Fruit fly (Drosophila melanogaster) whole organism, embryonic: ENCODE measurements around the gene CG13385.
A peak's percentile ranks its signal among the peaks of the same experiment; 100 is the strongest.

ENCODE experiments used
- ATbp ChIP-seq: fragments of 200-800 bp; sonication (Bioruptor generic); optimal IDR thresholded peaks from 2 replicates; lab custom pipeline; 2017; ENCODE audit warnings: missing biosample characterization, mild to moderate bottlenecking, missing genetic modification characterization, missing genetic modification reagents
- CG11504 ChIP-seq: fragments of 200-800 bp; sonication (Bioruptor generic); optimal IDR thresholded peaks from 3 replicates; lab custom pipeline; 2019; ENCODE audit warnings: missing biosample characterization, mild to moderate bottlenecking, missing genetic modification characterization, moderate library complexity
- CG11723 ChIP-seq: fragments of 200-800 bp; sonication (Bioruptor generic); optimal IDR thresholded peaks from 2 replicates; lab custom pipeline; 2017; ENCODE audit warnings: missing biosample characterization, mild to moderate bottlenecking, missing genetic modification characterization
- CG13424 ChIP-seq: fragments of 200-800 bp; sonication (Bioruptor generic); optimal IDR thresholded peaks from 2 replicates; lab custom pipeline; 2019; ENCODE audit warnings: missing biosample characterization, mild to moderate bottlenecking, missing genetic modification characterization, moderate library complexity
- CG15514 ChIP-seq: fragments of 200-800 bp; sonication (Bioruptor generic); optimal IDR thresholded peaks from 3 replicates; lab custom pipeline; 2017; ENCODE audit warnings: missing biosample characterization, missing genetic modification characterization, mild to moderate bottlenecking, moderate library complexity, missing genetic modification reagents
- CG16813 ChIP-seq: fragments of 200-800 bp; sonication (Bioruptor generic); IDR thresholded peaks from 3 replicates; pipeline ENCODE4 v1.3.6; 2022; ENCODE audit warnings: missing biosample characterization, missing genetic modification characterization; ENCODE audit not compliant: partially characterized antibody
- CG17359 ChIP-seq: fragments of 200-800 bp; sonication (Bioruptor generic); optimal IDR thresholded peaks from 3 replicates; lab custom pipeline; 2018; ENCODE audit warnings: missing biosample characterization, mild to moderate bottlenecking, missing genetic modification characterization, moderate library complexity
- CG17361 ChIP-seq: fragments of 200-800 bp; sonication (Bioruptor generic); IDR thresholded peaks from 3 replicates; pipeline ENCODE4 v1.3.6; 2022; ENCODE audit warnings: missing biosample characterization, missing genetic modification characterization
- CG18262 ChIP-seq: fragments of 200-800 bp; optimal IDR thresholded peaks from 3 replicates; lab custom pipeline; 2019; ENCODE audit warnings: missing biosample characterization, mild to moderate bottlenecking, missing genetic modification characterization, moderate library complexity
- CG2875 ChIP-seq: fragments of 200-800 bp; sonication (Bioruptor generic); optimal IDR thresholded peaks from 2 replicates; lab custom pipeline; 2017; ENCODE audit warnings: missing biosample characterization, mild to moderate bottlenecking, missing genetic modification characterization, missing genetic modification reagents
- CG4707 ChIP-seq: fragments of 200-800 bp; sonication (Bioruptor generic); optimal IDR thresholded peaks from 2 replicates; lab custom pipeline; 2018; ENCODE audit warnings: missing biosample characterization, mild to moderate bottlenecking, missing genetic modification characterization, moderate library complexity
- CG8281 ChIP-seq: fragments of 200-800 bp; sonication (Bioruptor generic); optimal IDR thresholded peaks from 2 replicates; lab custom pipeline; 2018; ENCODE audit warnings: missing biosample characterization, mild to moderate bottlenecking, missing genetic modification characterization, moderate library complexity
- CG8924 ChIP-seq: fragments of 200-800 bp; optimal IDR thresholded peaks from 3 replicates; lab custom pipeline; 2019; ENCODE audit warnings: missing biosample characterization, mild to moderate bottlenecking, missing genetic modification characterization, moderate library complexity
- CG9817 ChIP-seq: fragments of 200-800 bp; sonication (Bioruptor generic); optimal IDR thresholded peaks from 2 replicates; lab custom pipeline; 2018; ENCODE audit warnings: missing biosample characterization, mild to moderate bottlenecking, missing genetic modification characterization, moderate library complexity
- D19A ChIP-seq: fragments of 200-800 bp; optimal IDR thresholded peaks from 3 replicates; lab custom pipeline; 2019; ENCODE audit warnings: missing biosample characterization, mild to moderate bottlenecking, missing genetic modification characterization, moderate library complexity
- Dad ChIP-seq: fragments of 200-800 bp; sonication (Bioruptor generic); optimal IDR thresholded peaks from 3 replicates; lab custom pipeline; 2016; ENCODE audit warnings: missing biosample characterization, missing genetic modification characterization
- Dip3 ChIP-seq: fragments of 200-800 bp; sonication (Bioruptor generic); optimal IDR thresholded peaks from 3 replicates; lab custom pipeline; 2016; ENCODE audit warnings: missing biosample characterization, missing genetic modification characterization
- Elba2 ChIP-seq: fragments of 200-800 bp; sonication (Bioruptor generic); optimal IDR thresholded peaks from 3 replicates; lab custom pipeline; 2016; ENCODE audit warnings: missing biosample characterization, missing genetic modification characterization
- Ets65A ChIP-seq: fragments of 200-800 bp; sonication (Bioruptor generic); peaks from one replicate; lab custom pipeline; 2016; ENCODE audit warnings: missing biosample characterization, missing genetic modification characterization
- Gsc ChIP-seq: fragments of 200-800 bp; sonication (Bioruptor generic); IDR thresholded peaks from 2 replicates; pipeline ENCODE4 v1.3.6; 2022; ENCODE audit warnings: missing biosample characterization, missing genetic modification characterization
- H15 ChIP-seq: fragments of 200-800 bp; sonication (Bioruptor generic); IDR thresholded peaks from 3 replicates; pipeline ENCODE4 v1.3.6; 2022; ENCODE audit warnings: missing biosample characterization, missing genetic modification characterization
- HmgZ ChIP-seq: fragments of 200-800 bp; sonication (Bioruptor generic); optimal IDR thresholded peaks from 2 replicates; lab custom pipeline; 2018; ENCODE audit warnings: missing biosample characterization, mild to moderate bottlenecking, missing genetic modification characterization
- Hmr ChIP-seq: fragments of 200-800 bp; sonication (Bioruptor generic); optimal IDR thresholded peaks from 3 replicates; lab custom pipeline; 2017; ENCODE audit warnings: mild to moderate bottlenecking, missing biosample characterization, missing genetic modification reagents, missing genetic modification characterization
- MTF-1 ChIP-seq: fragments of 200-800 bp; sonication (Bioruptor generic); optimal IDR thresholded peaks from 2 replicates; lab custom pipeline; 2018; ENCODE audit warnings: missing biosample characterization, mild to moderate bottlenecking, missing genetic modification characterization, borderline replicate concordance
- Med ChIP-seq: fragments of 200-800 bp; sonication (Bioruptor generic); peaks from one replicate; lab custom pipeline; 2016; ENCODE audit warnings: missing biosample characterization, missing genetic modification characterization, mild to moderate bottlenecking, inconsistent platforms, moderate library complexity
- Neu2 ChIP-seq: fragments of 200-800 bp; sonication (Bioruptor generic); optimal IDR thresholded peaks from 3 replicates; lab custom pipeline; 2016; ENCODE audit warnings: missing biosample characterization, missing genetic modification characterization, borderline replicate concordance
- Side ChIP-seq: fragments of 200-800 bp; sonication (Bioruptor generic); optimal IDR thresholded peaks from 2 replicates; lab custom pipeline; 2016; ENCODE audit warnings: missing biosample characterization, missing genetic modification characterization
- Sox100B ChIP-seq: fragments of 200-800 bp; sonication (Bioruptor generic); optimal IDR thresholded peaks from 3 replicates; lab custom pipeline; 2018; ENCODE audit warnings: missing biosample characterization, mild to moderate bottlenecking, missing genetic modification characterization
- Spps ChIP-seq: fragments of 200-800 bp; sonication (Bioruptor generic); optimal IDR thresholded peaks from 2 replicates; lab custom pipeline; 2018; ENCODE audit warnings: missing biosample characterization, mild to moderate bottlenecking, missing genetic modification characterization
- ab ChIP-seq: fragments of 200-800 bp; sonication (Bioruptor generic); optimal IDR thresholded peaks from 2 replicates; lab custom pipeline; 2016; ENCODE audit warnings: missing biosample characterization, missing genetic modification characterization
- ara ChIP-seq: fragments of 200-800 bp; sonication (Bioruptor generic); IDR thresholded peaks from 2 replicates; pipeline ENCODE4 v1.3.6; 2022; ENCODE audit warnings: missing biosample characterization, missing genetic modification characterization
- bab2 ChIP-seq: fragments of 200-800 bp; sonication (Bioruptor generic); optimal IDR thresholded peaks from 2 replicates; lab custom pipeline; 2016; ENCODE audit warnings: missing biosample characterization, missing genetic modification characterization
- bsh ChIP-seq, 2 experiments: fragments of 200-800 bp; sonication (Bioruptor generic); optimal IDR thresholded peaks; 2 replicates each; lab custom pipeline; 2017 to 2018; ENCODE audit warnings: mild to moderate bottlenecking in 2 of 2, missing biosample characterization in 2 of 2, missing genetic modification characterization in 2 of 2, moderate library complexity in 1 of 2
- cwo ChIP-seq: fragments of 200-800 bp; sonication (Bioruptor generic); optimal IDR thresholded peaks from 3 replicates; lab custom pipeline; 2017; ENCODE audit warnings: missing biosample characterization, missing genetic modification characterization, mild to moderate bottlenecking, moderate library complexity, missing genetic modification reagents
- eve ChIP-seq, 2 experiments: fragments of >200 bp; optimal IDR thresholded peaks; 2 replicates each; lab custom pipeline; 2017; ENCODE audit warnings: missing biosample characterization in 2 of 2, missing genetic modification characterization in 2 of 2
- fru ChIP-seq: fragments of >200 bp; optimal IDR thresholded peaks from 2 replicates; lab custom pipeline; 2017
- hbn ChIP-seq: fragments of 200-800 bp; sonication (Bioruptor generic); IDR thresholded peaks from 2 replicates; pipeline ENCODE4 v1.3.6; 2022; ENCODE audit warnings: missing biosample characterization, missing genetic modification characterization; ENCODE audit not compliant: partially characterized antibody
- kay ChIP-seq: fragments of 200-800 bp; sonication (Bioruptor generic); optimal IDR thresholded peaks from 2 replicates; lab custom pipeline; 2016; ENCODE audit warnings: missing biosample characterization, missing genetic modification characterization
- pum ChIP-seq: fragments of 200-800 bp; sonication (Bioruptor generic); optimal IDR thresholded peaks from 2 replicates; lab custom pipeline; 2016; ENCODE audit warnings: missing biosample characterization, missing genetic modification characterization
- rib ChIP-seq: fragments of 200-800 bp; sonication (Bioruptor generic); IDR thresholded peaks from 2 replicates; pipeline ENCODE4 v1.3.6; 2022; ENCODE audit warnings: missing biosample characterization, missing genetic modification characterization
- salm ChIP-seq: fragments of 200-800 bp; sonication (Bioruptor generic); optimal IDR thresholded peaks from 2 replicates; lab custom pipeline; 2018; ENCODE audit warnings: missing biosample characterization, mild to moderate bottlenecking, missing genetic modification characterization
- sc ChIP-seq, 3 experiments: fragments of >200 bp in 2 of 3; fragments of 200-800 bp in 1 of 3; sonication (Bioruptor generic) in 1 of 3; optimal IDR thresholded peaks; 2 replicates in 2 of 3; 3 replicates in 1 of 3; lab custom pipeline; 2017; ENCODE audit warnings: mild to moderate bottlenecking in 1 of 3, missing biosample characterization in 1 of 3, missing genetic modification characterization in 1 of 3, missing genetic modification reagents in 1 of 3
- sob ChIP-seq: fragments of 200-800 bp; sonication (Bioruptor generic); IDR thresholded peaks from 2 replicates; pipeline ENCODE4 v1.3.6; 2022; ENCODE audit warnings: missing biosample characterization, missing genetic modification characterization
- stwl ChIP-seq: fragments of 200-800 bp; sonication (Bioruptor generic); optimal IDR thresholded peaks from 3 replicates; lab custom pipeline; 2018; ENCODE audit warnings: missing biosample characterization, mild to moderate bottlenecking, missing genetic modification characterization, moderate library complexity
- tap ChIP-seq: fragments of 200-800 bp; optimal IDR thresholded peaks from 3 replicates; lab custom pipeline; 2019; ENCODE audit warnings: missing biosample characterization, mild to moderate bottlenecking, missing genetic modification characterization, moderate library complexity
- unpg ChIP-seq: fragments of 200-800 bp; sonication (Bioruptor generic); optimal IDR thresholded peaks from 3 replicates; lab custom pipeline; 2018; ENCODE audit warnings: missing biosample characterization, mild to moderate bottlenecking, missing genetic modification characterization, moderate library complexity
- z ChIP-seq: fragments of 200-800 bp; sonication (Bioruptor generic); IDR thresholded peaks from 3 replicates; pipeline ENCODE4 v1.3.6; 2022; ENCODE audit warnings: missing biosample characterization, missing genetic modification characterization

The CG13385 gene

DNA sequence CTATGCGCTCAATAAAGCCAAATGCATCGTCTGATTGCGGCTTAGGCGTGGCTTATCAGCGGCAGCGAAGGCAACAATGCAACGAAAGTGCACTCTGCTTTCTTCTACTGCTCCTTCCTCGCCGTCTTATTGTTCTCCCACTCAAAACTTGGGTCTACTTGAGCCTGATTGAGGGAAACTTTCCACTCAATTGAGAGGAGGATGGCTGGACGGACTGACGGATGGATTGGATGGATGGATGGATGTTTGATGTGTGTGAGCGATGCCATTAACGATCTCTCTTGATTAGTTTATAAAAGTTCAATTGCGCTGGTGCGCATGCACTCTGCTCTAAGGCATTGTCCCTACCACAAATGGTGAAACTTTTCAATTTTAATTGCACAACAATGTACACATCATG is 26.6 kb downstream of the CG13385 start:
- TF ChIP-seq D19A (tag; lab: Kevin White, UChicago) (no peak), Med (GFP tag; lab: Kevin White, UChicago) (peak; percentile 27), cwo (no peak), Ets65A (GFP tag; lab: Kevin White, UChicago) (peak; percentile 3), bab2 (GFP tag; lab: Kevin White, UChicago) (no peak), CG8281 (tag; lab: Kevin White, UChicago) (peak; percentile 98), CG15514 (GFP tag; lab: Kevin White, UChicago) (no peak), z (GFP tag; lab: Robert Waterston, UW) (peak; percentile 79), CG17361 (GFP tag; lab: Robert Waterston, UW) (no peak), hbn (GFP tag; lab: Robert Waterston, UW) (no peak), ara (GFP tag; lab: Robert Waterston, UW) (no peak)

DNA sequence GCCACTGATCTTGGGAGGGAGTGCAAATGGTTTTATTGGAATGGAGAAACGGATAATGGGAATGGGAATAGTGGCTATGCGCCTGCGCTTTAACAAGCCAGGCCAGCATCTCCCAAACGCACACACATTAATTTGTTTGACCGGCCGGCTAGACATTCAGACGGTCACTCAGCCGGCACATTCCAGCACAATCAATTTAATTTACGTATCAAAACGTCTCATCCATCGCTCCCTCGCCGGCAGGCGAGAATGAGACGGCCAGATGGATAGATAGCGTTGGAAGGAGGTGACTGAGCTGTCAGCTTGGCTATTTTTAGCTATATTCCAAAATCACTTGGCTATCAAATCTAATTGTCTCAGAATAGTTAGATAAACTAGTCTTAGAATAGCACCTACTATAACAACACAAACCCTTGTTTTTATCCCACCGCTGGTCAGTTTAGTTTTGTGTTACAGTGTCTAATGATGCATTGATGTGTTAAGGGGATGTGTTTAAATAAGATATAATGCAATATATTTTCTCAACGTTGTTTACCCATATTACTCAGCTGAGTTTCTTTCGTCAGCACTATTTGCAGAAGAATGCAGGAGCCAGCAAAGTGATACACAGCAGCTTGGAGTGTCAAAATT is 27.1 kb downstream of the CG13385 start:
- no peak for TF ChIP-seq ab (GFP tag; lab: Kevin White, UChicago)
- no peak for TF ChIP-seq fru (lab: Kevin White, UChicago)
- TF ChIP-seq Elba2 (GFP tag; lab: Kevin White, UChicago): no peak
- peak; percentile 14 for TF ChIP-seq CG13424
- no peak for TF ChIP-seq pum (GFP tag; lab: Kevin White, UChicago)
- no peak for TF ChIP-seq sc (optimal IDR thresholded peaks at IDR 0.05; lab: Kevin White, UChicago)
- TF ChIP-seq sc (GFP tag; optimal IDR thresholded peaks at IDR 0.05; lab: Kevin White, UChicago): peak; percentile 9
- TF ChIP-seq Hmr (GFP tag; lab: Kevin White, UChicago): no peak
- peak in 1 of 2 experiments; percentile 67 for TF ChIP-seq eve (GFP tag; optimal IDR thresholded peaks at IDR 0.05; lab: Kevin White, UChicago)
- no peak for TF ChIP-seq CG16813 (GFP tag; lab: Robert Waterston, UW)
- no peak for TF ChIP-seq salm
- TF ChIP-seq CG2875 (GFP tag; lab: Kevin White, UChicago): peak; percentile 53
- peak; percentile 14 for TF ChIP-seq kay (GFP tag; lab: Kevin White, UChicago)
- TF ChIP-seq stwl: peak; percentile 2
- peak; percentile 8 for TF ChIP-seq unpg (GFP tag; lab: Kevin White, UChicago)
- peak in 1 of 2 experiments; percentile 50 for TF ChIP-seq bsh (GFP tag; optimal IDR thresholded peaks at IDR 0.05; lab: Kevin White, UChicago)
- TF ChIP-seq MTF-1 (GFP tag; lab: Kevin White, UChicago): no peak
- TF ChIP-seq Gsc (GFP tag; lab: Robert Waterston, UW): no peak
- peak; percentile 71 for TF ChIP-seq ATbp (GFP tag; lab: Kevin White, UChicago)
- peak; percentile 21 for TF ChIP-seq CG11504 (tag; lab: Kevin White, UChicago)
- peak; percentile 5 for TF ChIP-seq tap (tag; lab: Kevin White, UChicago)
- no peak for TF ChIP-seq rib (GFP tag; lab: Robert Waterston, UW)
- TF ChIP-seq Side (GFP tag; lab: Kevin White, UChicago): no peak
- TF ChIP-seq CG11723 (GFP tag; lab: Kevin White, UChicago): no peak
- no peak for TF ChIP-seq CG9817 (tag; lab: Kevin White, UChicago)
- TF ChIP-seq CG4707 (GFP tag; lab: Kevin White, UChicago): peak; percentile 45
- no peak for TF ChIP-seq HmgZ
- peak; percentile 14 for TF ChIP-seq CG17359 (tag; lab: Kevin White, UChicago)
- no peak for TF ChIP-seq Neu2 (GFP tag; lab: Kevin White, UChicago)
- TF ChIP-seq Sox100B: peak; percentile 21
- TF ChIP-seq sob (GFP tag; lab: Robert Waterston, UW): no peak
- peak; percentile 29 for TF ChIP-seq Spps (tag; lab: Kevin White, UChicago)
- no peak for TF ChIP-seq Dad (GFP tag; lab: Kevin White, UChicago)
- no peak for TF ChIP-seq H15 (GFP tag; lab: Robert Waterston, UW)
- peak; percentile 42 for TF ChIP-seq CG18262
- TF ChIP-seq bab2 (GFP tag; lab: Kevin White, UChicago): peak; percentile 9
- no peak for TF ChIP-seq Dip3 (GFP tag; lab: Kevin White, UChicago)
- TF ChIP-seq z (GFP tag; lab: Robert Waterston, UW): no peak
- TF ChIP-seq CG8924 (tag; lab: Kevin White, UChicago): peak; percentile 15
